Fruit fly (Drosophila melanogaster) whole organism, wandering third instar larva: ENCODE results near the gene CG43774.

Source experiments
- Abd-B ChIP-seq: fragments of >200 bp; optimal IDR thresholded peaks from 2 replicates; lab custom pipeline; 2017; ENCODE audit warnings: missing biosample characterization, missing genetic modification characterization
- CG32264 ChIP-seq: fragments of 200-800 bp; sonication (Bioruptor generic); optimal IDR thresholded peaks from 2 replicates; lab custom pipeline; 2016; ENCODE audit warnings: missing biosample characterization, missing genetic modification characterization
- CG9705 ChIP-seq: fragments of 200-800 bp; sonication (Bioruptor generic); optimal IDR thresholded peaks from 2 replicates; lab custom pipeline; 2018; ENCODE audit warnings: missing biosample characterization, mild to moderate bottlenecking, missing genetic modification characterization
- CrebA ChIP-seq: fragments of 200-800 bp; sonication (Bioruptor generic); optimal IDR thresholded peaks from 2 replicates; lab custom pipeline; 2016; ENCODE audit warnings: missing biosample characterization, mild to moderate bottlenecking, missing genetic modification characterization, borderline replicate concordance
- Dfd ChIP-seq: fragments of >200 bp; optimal IDR thresholded peaks from 2 replicates; lab custom pipeline; 2017; ENCODE audit warnings: missing biosample characterization, missing genetic modification characterization
- Dif ChIP-seq: fragments of 200-275, 200-300 bp; sonication (Bioruptor generic); optimal IDR thresholded peaks from 2 replicates; lab custom pipeline; 2018; ENCODE audit warnings: missing biosample characterization, missing genetic modification characterization; ENCODE audit not compliant: partially characterized antibody
- GATAd ChIP-seq: sonication (Bioruptor generic); optimal IDR thresholded peaks from 2 replicates; lab custom pipeline; 2016; ENCODE audit warnings: missing biosample characterization, missing genetic modification characterization
- HLH106 ChIP-seq: fragments of 200-800 bp; optimal IDR thresholded peaks from 3 replicates; lab custom pipeline; 2019; ENCODE audit warnings: missing biosample characterization, mild to moderate bottlenecking, missing genetic modification characterization, moderate library complexity
- Hnf4 ChIP-seq: fragments of 200-800 bp; sonication (Bioruptor generic); optimal IDR thresholded peaks from 2 replicates; lab custom pipeline; 2016; ENCODE audit warnings: missing biosample characterization, mild to moderate bottlenecking, missing genetic modification characterization
- Hr78 ChIP-seq: fragments of >200 bp; optimal IDR thresholded peaks from 2 replicates; lab custom pipeline; 2017; ENCODE audit warnings: missing biosample characterization, missing genetic modification characterization
- Hr83 ChIP-seq: fragments of 200-300 bp; sonication (Bioruptor generic); optimal IDR thresholded peaks from 2 replicates; lab custom pipeline; 2016; ENCODE audit warnings: missing biosample characterization, mild to moderate bottlenecking, missing genetic modification characterization, moderate library complexity; ENCODE audit not compliant: poor library complexity, severe bottlenecking
- Jra ChIP-seq: sonication (Bioruptor generic); optimal IDR thresholded peaks from 2 replicates; lab custom pipeline; 2016; ENCODE audit warnings: missing biosample characterization, missing genetic modification characterization
- Mio ChIP-seq: sonication (Bioruptor generic); optimal IDR thresholded peaks from 2 replicates; lab custom pipeline; 2016; ENCODE audit warnings: missing biosample characterization, missing genetic modification characterization
- Myc ChIP-seq: fragments of >200 bp; optimal IDR thresholded peaks from 2 replicates; lab custom pipeline; 2017
- N ChIP-seq: fragments of >200 bp; optimal IDR thresholded peaks from 2 replicates; lab custom pipeline; 2018; ENCODE audit warnings: missing biosample characterization, missing external identifiers, missing genetic modification characterization
- OdsH ChIP-seq: fragments of 200-800 bp; sonication (Bioruptor generic); optimal IDR thresholded peaks from 2 replicates; lab custom pipeline; 2016; ENCODE audit warnings: missing biosample characterization, mild to moderate bottlenecking, missing genetic modification characterization
- Sp1 ChIP-seq: fragments of 200-800 bp; sonication (Bioruptor generic); optimal IDR thresholded peaks from 3 replicates; lab custom pipeline; 2019; ENCODE audit warnings: missing biosample characterization, mild to moderate bottlenecking, missing genetic modification characterization, moderate library complexity
- Vsx2 ChIP-seq: fragments of 200-300, 225-300 bp; sonication (Bioruptor generic); optimal IDR thresholded peaks from 2 replicates; lab custom pipeline; 2018; ENCODE audit warnings: missing biosample characterization, missing genetic modification characterization; ENCODE audit not compliant: partially characterized antibody
- brk ChIP-seq: fragments of 200-800 bp; sonication (Bioruptor generic); optimal IDR thresholded peaks from 2 replicates; lab custom pipeline; 2016; ENCODE audit warnings: missing biosample characterization, mild to moderate bottlenecking, missing genetic modification characterization
- dl ChIP-seq, 2 experiments: fragments of 175-275, 200-275 bp in 1 of 2; fragments of 200-275 bp in 1 of 2; sonication (Bioruptor generic); optimal IDR thresholded peaks; lab custom pipeline; 2018; ENCODE audit warnings: mild to moderate bottlenecking in 2 of 2, missing biosample characterization in 2 of 2, missing genetic modification characterization in 2 of 2, moderate library complexity in 2 of 2; ENCODE audit not compliant: partially characterized antibody in 2 of 2, insufficient read depth in 1 of 2
- dmrt93B ChIP-seq: fragments of 200-800 bp; sonication (Bioruptor generic); optimal IDR thresholded peaks from 2 replicates; lab custom pipeline; 2018; ENCODE audit warnings: missing biosample characterization, mild to moderate bottlenecking, missing genetic modification characterization
- dsf ChIP-seq: sonication (Bioruptor generic); optimal IDR thresholded peaks from 2 replicates; lab custom pipeline; 2016; ENCODE audit warnings: missing biosample characterization, missing genetic modification characterization, borderline replicate concordance
- ey ChIP-seq: fragments of 200-800 bp; sonication (Bioruptor generic); optimal IDR thresholded peaks from 2 replicates; lab custom pipeline; 2016; ENCODE audit warnings: missing biosample characterization, missing genetic modification characterization
- foxo ChIP-seq, 2 experiments: fragments of 200-800 bp; sonication (Bioruptor generic); optimal IDR thresholded peaks; 2 replicates in 1 of 2; 3 replicates in 1 of 2; lab custom pipeline; 2016 to 2017; ENCODE audit warnings: missing biosample characterization in 2 of 2, missing genetic modification characterization in 2 of 2
- fru ChIP-seq: fragments of 200-800 bp; sonication (Bioruptor generic); optimal IDR thresholded peaks from 3 replicates; lab custom pipeline; 2016; ENCODE audit warnings: missing biosample characterization, mild to moderate bottlenecking, missing genetic modification characterization
- h ChIP-seq: fragments of 200-800 bp; sonication (Bioruptor generic); optimal IDR thresholded peaks from 3 replicates; lab custom pipeline; 2016; ENCODE audit warnings: missing biosample characterization, mild to moderate bottlenecking, missing genetic modification characterization
- jim ChIP-seq: fragments of 175-275, 200-325 bp; sonication (Bioruptor generic); optimal IDR thresholded peaks from 2 replicates; lab custom pipeline; 2016; ENCODE audit warnings: missing biosample characterization, mild to moderate bottlenecking, missing genetic modification characterization
- lola ChIP-seq: fragments of >200 bp; optimal IDR thresholded peaks from 2 replicates; lab custom pipeline; 2017; ENCODE audit warnings: missing biosample characterization, missing genetic modification characterization
- pan ChIP-seq: fragments of >200 bp; optimal IDR thresholded peaks from 2 replicates; lab custom pipeline; 2017
- psq ChIP-seq: fragments of 200-800 bp; sonication (Bioruptor generic); optimal IDR thresholded peaks from 3 replicates; lab custom pipeline; 2017; ENCODE audit warnings: missing biosample characterization, mild to moderate bottlenecking, missing genetic modification characterization, moderate library complexity
- rgr ChIP-seq: fragments of 200-800 bp; sonication (Bioruptor generic); optimal IDR thresholded peaks from 3 replicates; lab custom pipeline; 2016; ENCODE audit warnings: missing biosample characterization, mild to moderate bottlenecking, missing genetic modification characterization
- sage ChIP-seq: fragments of 200-800 bp; sonication (Bioruptor generic); optimal IDR thresholded peaks from 2 replicates; lab custom pipeline; 2016; ENCODE audit warnings: missing biosample characterization, mild to moderate bottlenecking, missing genetic modification characterization
- sv ChIP-seq: fragments of 200-800 bp; sonication (Bioruptor generic); optimal IDR thresholded peaks from 3 replicates; lab custom pipeline; 2016; ENCODE audit warnings: missing biosample characterization, missing genetic modification characterization
- tai ChIP-seq: sonication (Bioruptor generic); optimal IDR thresholded peaks from 2 replicates; lab custom pipeline; 2016; ENCODE audit warnings: missing biosample characterization, missing genetic modification characterization
- usp ChIP-seq: fragments of >200 bp; optimal IDR thresholded peaks from 2 replicates; lab custom pipeline; 2017; ENCODE audit warnings: missing biosample characterization, missing genetic modification characterization
- woc ChIP-seq: sonication (Bioruptor generic); optimal IDR thresholded peaks from 2 replicates; lab custom pipeline; 2016; ENCODE audit warnings: missing biosample characterization, mild to moderate bottlenecking, missing genetic modification characterization

CG43774 gene

DNA sequence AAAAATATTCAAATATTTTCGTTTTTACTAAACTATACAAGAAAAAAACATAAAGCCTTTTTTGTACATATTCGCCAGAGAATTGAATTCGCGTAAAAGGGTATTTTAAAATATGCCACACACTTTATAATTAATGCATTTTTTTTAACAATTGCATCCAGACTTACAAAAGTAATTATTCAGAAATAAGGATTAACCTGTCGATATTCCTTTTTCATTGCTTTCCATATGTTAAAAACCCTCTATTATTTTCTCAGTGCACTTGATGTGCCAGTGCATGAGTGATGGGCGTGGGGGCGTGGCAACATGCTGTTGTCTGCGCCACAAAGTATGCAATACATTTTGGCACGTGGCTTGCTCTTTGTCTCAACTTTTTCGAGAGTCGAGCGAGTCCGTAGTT, 48.3 kb downstream of the CG43774 start:
- TF ChIP-seq sage (GFP tag; lab: Kevin White, UChicago) (no peak), dmrt93B (GFP tag; lab: Kevin White, UChicago) (no peak), lola (GFP tag; lab: Kevin White, UChicago) (no peak), pan (lab: Kevin White, UChicago) (no peak), rgr (GFP tag; lab: Kevin White, UChicago) (peak; percentile 36), CG9705 (GFP tag; lab: Kevin White, UChicago) (no peak), foxo (GFP tag; optimal IDR thresholded peaks at IDR 0.05; lab: Kevin White, UChicago) (peak in 1 of 2 experiments; percentile 43), Myc (lab: Kevin White, UChicago) (no peak), tai (no peak), Jra (GFP tag; lab: Kevin White, UChicago) (no peak), brk (GFP tag; lab: Kevin White, UChicago) (no peak), sv (peak; percentile 1), woc (GFP tag; lab: Kevin White, UChicago) (no peak), GATAd (GFP tag; lab: Kevin White, UChicago) (no peak), N (no peak), Dfd (GFP tag; lab: Kevin White, UChicago) (no peak), Vsx2 (GFP tag; lab: Kevin White, UChicago) (no peak), Sp1 (GFP tag; lab: Kevin White, UChicago) (peak; percentile 21), Hnf4 (GFP tag; lab: Kevin White, UChicago) (peak; percentile 26), jim (GFP tag; lab: Kevin White, UChicago) (no peak), Dif (no peak), psq (GFP tag; lab: Kevin White, UChicago) (peak; percentile 24), HLH106 (tag; lab: Kevin White, UChicago) (peak; percentile 1), CG32264 (GFP tag; lab: Kevin White, UChicago) (no peak), Hr78 (GFP tag; lab: Kevin White, UChicago) (no peak), usp (no peak), h (GFP tag; lab: Kevin White, UChicago) (peak; percentile 52), CrebA (GFP tag; lab: Kevin White, UChicago) (no peak), Mio (GFP tag; lab: Kevin White, UChicago) (no peak), dsf (GFP tag; lab: Kevin White, UChicago) (no peak), fru (GFP tag; lab: Kevin White, UChicago) (peak; percentile 54), Abd-B (GFP tag; lab: Kevin White, UChicago) (no peak), OdsH (peak; percentile 35), dl (GFP tag; optimal IDR thresholded peaks at IDR 0.05; lab: Kevin White, UChicago; ENCODE audit: insufficient read depth in 1 of 2, partially characterized antibody in 2 of 2) (no peak), ey (peak; percentile 48), Hr83 (no peak)
